Fruit fly (Drosophila melanogaster) whole organism, prepupa: ENCODE results near the gene CG3088.
A peak's percentile ranks its signal among the peaks of the same experiment; 100 is the strongest.

ENCODE experiments used
- Blimp-1 ChIP-seq: fragments of 200-800 bp; sonication (Bioruptor generic); optimal IDR thresholded peaks from 3 replicates; lab custom pipeline; 2017; ENCODE audit warnings: missing biosample characterization, missing genetic modification characterization, mild to moderate bottlenecking, moderate library complexity, missing genetic modification reagents
- CG10631 ChIP-seq: fragments of 200-800 bp; sonication (Bioruptor generic); optimal IDR thresholded peaks from 2 replicates; lab custom pipeline; 2016; ENCODE audit warnings: missing biosample characterization, missing genetic modification characterization
- CG11294 ChIP-seq: fragments of 200-800 bp; sonication (Bioruptor generic); IDR thresholded peaks from 2 replicates; pipeline ENCODE4 v1.3.6; 2022; ENCODE audit warnings: missing biosample characterization, missing genetic modification characterization
- CG15336 ChIP-seq: fragments of 200-800 bp; sonication (Bioruptor generic); IDR thresholded peaks from 2 replicates; pipeline ENCODE4 v1.3.6; 2022; ENCODE audit warnings: missing biosample characterization, missing genetic modification characterization
- CG1621 ChIP-seq: fragments of 200-800 bp; sonication (Bioruptor generic); optimal IDR thresholded peaks from 3 replicates; lab custom pipeline; 2018; ENCODE audit warnings: missing biosample characterization, mild to moderate bottlenecking, missing genetic modification characterization
- CG16779 ChIP-seq: fragments of 200-800 bp; sonication (Bioruptor generic); optimal IDR thresholded peaks from 3 replicates; lab custom pipeline; 2017; ENCODE audit warnings: missing biosample characterization, mild to moderate bottlenecking, missing genetic modification characterization
- CG3032 ChIP-seq: fragments of 200-800 bp; optimal IDR thresholded peaks from 2 replicates; lab custom pipeline; 2019; ENCODE audit warnings: missing biosample characterization, mild to moderate bottlenecking, missing genetic modification characterization, moderate library complexity
- CG34406 ChIP-seq: fragments of 200-800 bp; sonication (Bioruptor generic); optimal IDR thresholded peaks from 3 replicates; lab custom pipeline; 2016; ENCODE audit warnings: missing biosample characterization, missing genetic modification characterization
- CG6163 ChIP-seq: fragments of 200-800 bp; sonication (Bioruptor generic); IDR thresholded peaks from 3 replicates; pipeline ENCODE4 v1.3.6; 2022; ENCODE audit warnings: missing biosample characterization, missing genetic modification characterization
- CG6792 ChIP-seq: fragments of 200-800 bp; sonication (Bioruptor generic); optimal IDR thresholded peaks from 3 replicates; lab custom pipeline; 2016; ENCODE audit warnings: missing biosample characterization, missing genetic modification characterization
- CG6808 ChIP-seq: fragments of 200-800 bp; sonication (Bioruptor generic); optimal IDR thresholded peaks from 3 replicates; lab custom pipeline; 2017; ENCODE audit warnings: missing biosample characterization, missing genetic modification characterization, mild to moderate bottlenecking, moderate library complexity, missing genetic modification reagents
- CG6854 ChIP-seq: fragments of 200-800 bp; sonication (Bioruptor generic); optimal IDR thresholded peaks from 2 replicates; lab custom pipeline; 2017; ENCODE audit warnings: missing biosample characterization, mild to moderate bottlenecking, missing genetic modification characterization
- CG7368 ChIP-seq: fragments of 200-800 bp; sonication (Bioruptor generic); optimal IDR thresholded peaks from 3 replicates; lab custom pipeline; 2016; ENCODE audit warnings: missing biosample characterization, missing genetic modification characterization
- CG8119 ChIP-seq: fragments of 200-800 bp; sonication (Bioruptor generic); IDR thresholded peaks from 3 replicates; pipeline ENCODE4 v1.3.6; 2022; ENCODE audit warnings: missing biosample characterization, missing genetic modification characterization
- CG8632 ChIP-seq: fragments of 200-800 bp; sonication (Bioruptor generic); optimal IDR thresholded peaks from 3 replicates; lab custom pipeline; 2016; ENCODE audit warnings: missing biosample characterization, missing genetic modification characterization
- CG9139 ChIP-seq: fragments of 200-800 bp; sonication (Bioruptor generic); optimal IDR thresholded peaks from 3 replicates; lab custom pipeline; 2017; ENCODE audit warnings: missing biosample characterization, mild to moderate bottlenecking, missing genetic modification characterization
- Eip75B ChIP-seq: fragments of 200-800 bp; sonication (Bioruptor generic); optimal IDR thresholded peaks from 3 replicates; lab custom pipeline; 2016; ENCODE audit warnings: missing biosample characterization, missing genetic modification characterization
- Eip78C ChIP-seq: fragments of 200-800 bp; sonication (Bioruptor generic); peaks from one replicate; lab custom pipeline; 2016; ENCODE audit warnings: missing biosample characterization, missing genetic modification characterization
- Eip93F ChIP-seq: fragments of 200-800 bp; sonication (Bioruptor generic); optimal IDR thresholded peaks from 2 replicates; lab custom pipeline; 2016; ENCODE audit warnings: missing biosample characterization, mild to moderate bottlenecking, missing genetic modification characterization
- Ets21C ChIP-seq: fragments of 200-800 bp; sonication (Bioruptor generic); optimal IDR thresholded peaks from 3 replicates; lab custom pipeline; 2016; ENCODE audit warnings: missing biosample characterization, missing genetic modification characterization
- Ets96B ChIP-seq: fragments of 200-800 bp; optimal IDR thresholded peaks from 2 replicates; lab custom pipeline; 2019; ENCODE audit warnings: missing biosample characterization, mild to moderate bottlenecking, missing genetic modification characterization, moderate library complexity
- Gug ChIP-seq: fragments of 200-800 bp; sonication (Bioruptor generic); IDR thresholded peaks from 2 replicates; pipeline ENCODE4 v1.3.6; 2022; ENCODE audit warnings: missing biosample characterization, missing genetic modification characterization
- Hr38 ChIP-seq: sonication (Bioruptor generic); optimal IDR thresholded peaks from 2 replicates; lab custom pipeline; 2016; ENCODE audit warnings: missing biosample characterization, missing genetic modification characterization
- Hr4 ChIP-seq: fragments of 200-800 bp; sonication (Bioruptor generic); optimal IDR thresholded peaks from 3 replicates; lab custom pipeline; 2016; ENCODE audit warnings: missing biosample characterization, missing genetic modification characterization
- Lpt ChIP-seq: fragments of 200-800 bp; sonication (Bioruptor generic); optimal IDR thresholded peaks from 3 replicates; lab custom pipeline; 2016; ENCODE audit warnings: missing biosample characterization, missing genetic modification characterization
- OdsH ChIP-seq: fragments of 200-800 bp; sonication (Bioruptor generic); optimal IDR thresholded peaks from 3 replicates; lab custom pipeline; 2016; ENCODE audit warnings: missing biosample characterization, missing genetic modification characterization
- cyc ChIP-seq: fragments of 200-800 bp; sonication (Bioruptor generic); optimal IDR thresholded peaks from 3 replicates; lab custom pipeline; 2016; ENCODE audit warnings: missing biosample characterization, missing genetic modification characterization
- dac ChIP-seq: fragments of 200-800 bp; sonication (Bioruptor generic); optimal IDR thresholded peaks from 2 replicates; lab custom pipeline; 2017; ENCODE audit warnings: missing biosample characterization, mild to moderate bottlenecking, missing genetic modification characterization
- dsx ChIP-seq: fragments of 200-800 bp; optimal IDR thresholded peaks from 3 replicates; lab custom pipeline; 2019; ENCODE audit warnings: missing biosample characterization, mild to moderate bottlenecking, missing genetic modification characterization, moderate library complexity; ENCODE audit not compliant: poor library complexity, severe bottlenecking
- eg ChIP-seq: fragments of 200-800 bp; sonication (Bioruptor generic); IDR thresholded peaks from 3 replicates; pipeline ENCODE4 v1.3.6; 2022; ENCODE audit warnings: missing biosample characterization, missing genetic modification characterization
- esn ChIP-seq: fragments of 200-800 bp; sonication (Bioruptor generic); optimal IDR thresholded peaks from 2 replicates; lab custom pipeline; 2016; ENCODE audit warnings: missing biosample characterization, mild to moderate bottlenecking, missing genetic modification characterization, moderate library complexity
- fd85E ChIP-seq: fragments of 200-800 bp; sonication (Bioruptor generic); optimal IDR thresholded peaks from 3 replicates; lab custom pipeline; 2016; ENCODE audit warnings: missing biosample characterization, missing genetic modification characterization
- fkh ChIP-seq: fragments of 200-800 bp; sonication (Bioruptor generic); optimal IDR thresholded peaks from 3 replicates; lab custom pipeline; 2017; ENCODE audit warnings: missing biosample characterization, mild to moderate bottlenecking, missing genetic modification characterization, moderate library complexity
- lz ChIP-seq: fragments of 200-800 bp; sonication (Bioruptor generic); optimal IDR thresholded peaks from 3 replicates; lab custom pipeline; 2016; ENCODE audit warnings: missing biosample characterization, missing genetic modification characterization
- net ChIP-seq: fragments of 200-800 bp; sonication (Bioruptor generic); optimal IDR thresholded peaks from 3 replicates; lab custom pipeline; 2016; ENCODE audit warnings: missing biosample characterization, missing genetic modification characterization
- pdm3 ChIP-seq: fragments of 200-800 bp; sonication (Bioruptor generic); optimal IDR thresholded peaks from 3 replicates; lab custom pipeline; 2016; ENCODE audit warnings: missing biosample characterization, missing genetic modification characterization
- salr ChIP-seq, 2 experiments: fragments of 200-800 bp; sonication (Bioruptor generic); optimal IDR thresholded peaks; 3 replicates each; lab custom pipeline; 2016 to 2018; ENCODE audit warnings: missing biosample characterization in 2 of 2, missing genetic modification characterization in 2 of 2, mild to moderate bottlenecking in 1 of 2
- ss ChIP-seq, 2 experiments: fragments of 200-800 bp; sonication (Bioruptor generic); optimal IDR thresholded peaks; 2 replicates in 1 of 2; 3 replicates in 1 of 2; lab custom pipeline; 2017 to 2018; ENCODE audit warnings: mild to moderate bottlenecking in 2 of 2, missing biosample characterization in 2 of 2, missing genetic modification characterization in 2 of 2, moderate library complexity in 1 of 2
- svp ChIP-seq: fragments of 200-800 bp; sonication (Bioruptor generic); peaks from one replicate; lab custom pipeline; 2016; ENCODE audit warnings: missing biosample characterization, missing genetic modification characterization
- vri ChIP-seq: fragments of 200-800 bp; sonication (Bioruptor generic); optimal IDR thresholded peaks from 3 replicates; lab custom pipeline; 2016; ENCODE audit warnings: missing biosample characterization, mild to moderate bottlenecking, missing genetic modification characterization

The CG3088 gene

DNA sequence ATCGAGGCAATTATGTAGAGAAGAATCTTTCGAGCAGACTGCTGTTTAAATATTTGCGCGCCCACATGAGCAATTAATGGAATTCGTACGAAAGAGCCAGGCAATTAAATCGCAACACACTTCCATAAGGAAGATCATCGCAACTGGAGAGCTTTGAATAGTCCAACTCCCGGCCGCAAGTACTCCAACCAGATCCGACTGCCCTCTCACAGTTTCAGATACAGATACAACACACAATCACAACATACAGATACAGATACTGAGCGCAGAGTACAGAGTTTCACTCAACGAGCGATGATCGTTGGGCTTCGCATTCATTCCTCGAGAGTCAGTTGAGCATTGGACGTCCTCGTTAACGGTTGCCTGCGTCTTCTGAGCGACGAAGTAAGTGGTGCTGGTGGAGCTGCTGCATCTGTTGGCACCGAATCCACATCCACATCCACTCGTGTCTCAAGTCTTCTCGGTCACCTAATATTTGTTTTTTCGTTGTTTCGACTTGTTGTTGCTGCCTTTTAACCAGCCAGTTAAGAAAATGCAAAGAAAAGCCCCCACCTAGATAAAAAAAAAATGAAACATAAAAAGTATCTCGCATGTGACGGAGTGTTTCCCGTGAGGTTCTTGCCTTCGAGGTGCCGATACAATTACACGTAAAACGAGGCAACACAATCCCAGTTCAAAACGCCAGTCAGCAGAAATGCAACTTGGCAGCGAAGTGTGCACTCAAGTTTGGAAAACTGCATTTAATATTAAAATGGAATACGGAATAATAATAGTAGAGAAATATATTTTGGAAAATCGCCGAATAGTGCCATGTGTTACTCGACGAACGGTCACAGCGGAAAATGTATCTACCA lies 13.7 kb upstream of the CG3088 start, which contains the start of gene LanB2:
LanB2 (plus strand) TSS at position 326 of the 854 bp plus-strand sequence.
- TF ChIP-seq dsx (GFP tag; lab: Kevin White, UChicago) (peak; percentile 97), fkh (GFP tag; lab: Kevin White, UChicago) (peak; percentile 80), eg (peak; percentile 51; the same call in 1 of the 3 replicates), Eip78C (GFP tag; lab: Kevin White, UChicago) (peak; percentile 67), CG8632 (GFP tag; lab: Kevin White, UChicago) (no peak), salr (GFP tag; optimal IDR thresholded peaks at IDR 0.05; lab: Kevin White, UChicago) (no peak), Ets96B (tag; lab: Kevin White, UChicago) (peak; percentile 10), CG6808 (GFP tag; lab: Kevin White, UChicago) (peak; percentile 24), vri (peak; percentile 15), CG10631 (GFP tag; lab: Kevin White, UChicago) (no peak), CG6792 (peak; percentile 12), Ets21C (GFP tag; lab: Kevin White, UChicago) (no peak), Hr38 (no peak), svp (GFP tag; lab: Kevin White, UChicago) (peak; percentile 82), CG6854 (no peak), Gug (GFP tag; lab: Robert Waterston, UW) (no peak), net (peak; percentile 12), fd85E (peak; percentile 25), dac (no peak), CG16779 (tag; lab: Kevin White, UChicago) (peak; percentile 30), esn (GFP tag; lab: Kevin White, UChicago) (peak; percentile 8), CG8119 (GFP tag; lab: Robert Waterston, UW) (peak; percentile 59; the same call in 2 of the 3 replicates), CG9139 (GFP tag; lab: Kevin White, UChicago) (peak; percentile 27), CG7368 (GFP tag; lab: Kevin White, UChicago) (no peak), lz (no peak), CG6163 (GFP tag; lab: Robert Waterston, UW) (peak; percentile 56; the same call in 2 of the 3 replicates), CG3032 (tag; lab: Kevin White, UChicago) (no peak), Blimp-1 (GFP tag; lab: Kevin White, UChicago) (peak; percentile 52), CG34406 (peak; percentile 6), cyc (no peak), CG1621 (tag; lab: Kevin White, UChicago) (peak; percentile 39), CG15336 (GFP tag; lab: Robert Waterston, UW) (peak; percentile 30; the same call in 1 of the 2 replicates), Lpt (GFP tag; lab: Kevin White, UChicago) (no peak), OdsH (no peak), Eip75B (no peak), CG11294 (GFP tag; lab: Robert Waterston, UW) (no peak), ss (GFP tag; optimal IDR thresholded peaks at IDR 0.05; lab: Kevin White, UChicago) (peak; percentile 12 to 53), Eip93F (GFP tag; lab: Kevin White, UChicago) (no peak), Hr4 (GFP tag; lab: Kevin White, UChicago) (no peak), pdm3 (GFP tag; lab: Kevin White, UChicago) (no peak)
